Worm (Caenorhabditis elegans) whole organism, L4/young adult: ENCODE results near the gene F14H3.3.

Experiments
- W03F9.2 ChIP-seq: fragments of 150-350 bp; optimal IDR thresholded peaks from 2 replicates; lab custom pipeline; 2014; ENCODE audit warnings: missing biosample characterization, missing genetic modification characterization
- him-1 ChIP-seq: sonication (generic microtip); optimal IDR thresholded peaks from 2 replicates; lab custom pipeline; 2016; ENCODE audit warnings: missing genotype, missing genetic modification reagents, missing genetic modification characterization, missing compliant biosample characterization

DNA sequence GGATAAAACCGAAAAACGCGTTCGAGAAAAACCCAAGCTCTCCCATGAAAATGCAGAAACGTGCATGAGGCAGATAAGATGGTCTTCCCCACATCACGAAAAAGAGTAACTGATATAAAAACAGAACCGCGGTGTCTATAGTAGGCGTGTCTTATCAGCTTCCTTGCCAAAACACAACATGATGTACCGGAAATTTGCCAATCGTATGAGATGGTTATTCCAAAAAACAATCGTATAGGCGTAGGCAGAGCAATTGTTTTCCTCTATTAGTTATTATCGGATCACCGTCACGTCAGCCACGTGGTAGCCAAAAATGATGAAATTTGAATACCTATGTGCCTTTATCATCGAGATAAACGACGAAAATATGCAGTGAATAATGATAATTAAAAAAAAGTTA lies 46.2 kb upstream of the F14H3.3 start, which contains the start of gene str-7:
- TF ChIP-seq him-1 (tag; lab: Kevin White, UChicago) = no peak
- TF ChIP-seq W03F9.2 (tag; lab: Kevin White, UChicago) = no peak
